Fruit fly (Drosophila melanogaster) whole organism, prepupa: ENCODE results near the gene CG18130.
A peak's percentile ranks its signal among the peaks of the same experiment; 100 is the strongest.

Experiments
- CG10631 ChIP-seq: fragments of 200-800 bp; sonication (Bioruptor generic); optimal IDR thresholded peaks from 2 replicates; lab custom pipeline; 2016; ENCODE audit warnings: missing biosample characterization, missing genetic modification characterization
- CG10669 ChIP-seq: fragments of 200-800 bp; sonication (Bioruptor generic); optimal IDR thresholded peaks from 3 replicates; lab custom pipeline; 2018; ENCODE audit warnings: missing biosample characterization, mild to moderate bottlenecking, missing genetic modification characterization, moderate library complexity
- CG11294 ChIP-seq: fragments of 200-800 bp; sonication (Bioruptor generic); IDR thresholded peaks from 2 replicates; pipeline ENCODE4 v1.3.6; 2022; ENCODE audit warnings: missing biosample characterization, missing genetic modification characterization
- CG11762 ChIP-seq: fragments of 200-800 bp; sonication (Bioruptor generic); optimal IDR thresholded peaks from 3 replicates; lab custom pipeline; 2016; ENCODE audit warnings: missing biosample characterization, missing genetic modification characterization; ENCODE audit not compliant: insufficient read depth
- CG11902 ChIP-seq: fragments of 200-800 bp; sonication (Bioruptor generic); optimal IDR thresholded peaks from 3 replicates; lab custom pipeline; 2016; ENCODE audit warnings: missing biosample characterization, missing genetic modification characterization
- CG15336 ChIP-seq: fragments of 200-800 bp; sonication (Bioruptor generic); IDR thresholded peaks from 2 replicates; pipeline ENCODE4 v1.3.6; 2022; ENCODE audit warnings: missing biosample characterization, missing genetic modification characterization
- CG1621 ChIP-seq: fragments of 200-800 bp; sonication (Bioruptor generic); optimal IDR thresholded peaks from 3 replicates; lab custom pipeline; 2018; ENCODE audit warnings: missing biosample characterization, mild to moderate bottlenecking, missing genetic modification characterization
- CG16779 ChIP-seq: fragments of 200-800 bp; sonication (Bioruptor generic); optimal IDR thresholded peaks from 3 replicates; lab custom pipeline; 2017; ENCODE audit warnings: missing biosample characterization, mild to moderate bottlenecking, missing genetic modification characterization
- CG3032 ChIP-seq: fragments of 200-800 bp; optimal IDR thresholded peaks from 2 replicates; lab custom pipeline; 2019; ENCODE audit warnings: missing biosample characterization, mild to moderate bottlenecking, missing genetic modification characterization, moderate library complexity
- CG31627 ChIP-seq: fragments of 200-800 bp; sonication (Bioruptor generic); optimal IDR thresholded peaks from 3 replicates; lab custom pipeline; 2016; ENCODE audit warnings: missing biosample characterization, missing genetic modification characterization
- CG32006 ChIP-seq: fragments of 200-800 bp; sonication (Bioruptor generic); optimal IDR thresholded peaks from 3 replicates; lab custom pipeline; 2017; ENCODE audit warnings: missing biosample characterization, mild to moderate bottlenecking, missing genetic modification characterization
- CG3919 ChIP-seq: fragments of 200-800 bp; sonication (Bioruptor generic); optimal IDR thresholded peaks from 3 replicates; lab custom pipeline; 2016; ENCODE audit warnings: missing biosample characterization, missing genetic modification characterization
- CG4318 ChIP-seq: fragments of 200-800 bp; sonication (Bioruptor generic); optimal IDR thresholded peaks from 3 replicates; lab custom pipeline; 2017; ENCODE audit warnings: missing biosample characterization, mild to moderate bottlenecking, missing genetic modification characterization
- CG6163 ChIP-seq: fragments of 200-800 bp; sonication (Bioruptor generic); IDR thresholded peaks from 3 replicates; pipeline ENCODE4 v1.3.6; 2022; ENCODE audit warnings: missing biosample characterization, missing genetic modification characterization
- CG6276 ChIP-seq: fragments of 200-800 bp; sonication (Bioruptor generic); optimal IDR thresholded peaks from 2 replicates; lab custom pipeline; 2017; ENCODE audit warnings: missing biosample characterization, mild to moderate bottlenecking, missing genetic modification characterization
- CG6792 ChIP-seq: fragments of 200-800 bp; sonication (Bioruptor generic); optimal IDR thresholded peaks from 3 replicates; lab custom pipeline; 2016; ENCODE audit warnings: missing biosample characterization, missing genetic modification characterization
- CG8119 ChIP-seq: fragments of 200-800 bp; sonication (Bioruptor generic); IDR thresholded peaks from 3 replicates; pipeline ENCODE4 v1.3.6; 2022; ENCODE audit warnings: missing biosample characterization, missing genetic modification characterization
- CG8632 ChIP-seq: fragments of 200-800 bp; sonication (Bioruptor generic); optimal IDR thresholded peaks from 3 replicates; lab custom pipeline; 2016; ENCODE audit warnings: missing biosample characterization, missing genetic modification characterization
- CG9139 ChIP-seq: fragments of 200-800 bp; sonication (Bioruptor generic); optimal IDR thresholded peaks from 3 replicates; lab custom pipeline; 2017; ENCODE audit warnings: missing biosample characterization, mild to moderate bottlenecking, missing genetic modification characterization
- Eip75B ChIP-seq: fragments of 200-800 bp; sonication (Bioruptor generic); optimal IDR thresholded peaks from 3 replicates; lab custom pipeline; 2016; ENCODE audit warnings: missing biosample characterization, missing genetic modification characterization
- Eip78C ChIP-seq: fragments of 200-800 bp; sonication (Bioruptor generic); peaks from one replicate; lab custom pipeline; 2016; ENCODE audit warnings: missing biosample characterization, missing genetic modification characterization
- Eip93F ChIP-seq: fragments of 200-800 bp; sonication (Bioruptor generic); optimal IDR thresholded peaks from 2 replicates; lab custom pipeline; 2016; ENCODE audit warnings: missing biosample characterization, mild to moderate bottlenecking, missing genetic modification characterization
- Ets96B ChIP-seq: fragments of 200-800 bp; optimal IDR thresholded peaks from 2 replicates; lab custom pipeline; 2019; ENCODE audit warnings: missing biosample characterization, mild to moderate bottlenecking, missing genetic modification characterization, moderate library complexity
- Gug ChIP-seq: fragments of 200-800 bp; sonication (Bioruptor generic); IDR thresholded peaks from 2 replicates; pipeline ENCODE4 v1.3.6; 2022; ENCODE audit warnings: missing biosample characterization, missing genetic modification characterization
- Hr39 ChIP-seq: fragments of 200-800 bp; sonication (Bioruptor generic); optimal IDR thresholded peaks from 2 replicates; lab custom pipeline; 2016; ENCODE audit warnings: missing biosample characterization, missing genetic modification characterization
- Hr4 ChIP-seq: fragments of 200-800 bp; sonication (Bioruptor generic); optimal IDR thresholded peaks from 3 replicates; lab custom pipeline; 2016; ENCODE audit warnings: missing biosample characterization, missing genetic modification characterization
- Lpt ChIP-seq: fragments of 200-800 bp; sonication (Bioruptor generic); optimal IDR thresholded peaks from 3 replicates; lab custom pipeline; 2016; ENCODE audit warnings: missing biosample characterization, missing genetic modification characterization
- OdsH ChIP-seq: fragments of 200-800 bp; sonication (Bioruptor generic); optimal IDR thresholded peaks from 3 replicates; lab custom pipeline; 2016; ENCODE audit warnings: missing biosample characterization, missing genetic modification characterization
- Sox102F ChIP-seq: fragments of 200-800 bp; sonication (Bioruptor generic); optimal IDR thresholded peaks from 2 replicates; lab custom pipeline; 2016; ENCODE audit warnings: missing biosample characterization, mild to moderate bottlenecking, missing genetic modification characterization
- Sox14 ChIP-seq: fragments of 200-800 bp; sonication (Bioruptor generic); optimal IDR thresholded peaks from 3 replicates; lab custom pipeline; 2016; ENCODE audit warnings: missing biosample characterization, missing genetic modification characterization
- Sox15 ChIP-seq: fragments of 200-800 bp; sonication (Bioruptor generic); optimal IDR thresholded peaks from 3 replicates; lab custom pipeline; 2016; ENCODE audit warnings: missing biosample characterization, missing genetic modification characterization
- achi ChIP-seq: fragments of 200-800 bp; sonication (Bioruptor generic); optimal IDR thresholded peaks from 3 replicates; lab custom pipeline; 2016; ENCODE audit warnings: missing biosample characterization, missing genetic modification characterization
- acj6 ChIP-seq: fragments of 200-800 bp; sonication (Bioruptor generic); optimal IDR thresholded peaks from 3 replicates; lab custom pipeline; 2016; ENCODE audit warnings: missing biosample characterization, missing genetic modification characterization
- cyc ChIP-seq: fragments of 200-800 bp; sonication (Bioruptor generic); optimal IDR thresholded peaks from 3 replicates; lab custom pipeline; 2016; ENCODE audit warnings: missing biosample characterization, missing genetic modification characterization
- dac ChIP-seq: fragments of 200-800 bp; sonication (Bioruptor generic); optimal IDR thresholded peaks from 2 replicates; lab custom pipeline; 2017; ENCODE audit warnings: missing biosample characterization, mild to moderate bottlenecking, missing genetic modification characterization
- dsx ChIP-seq: fragments of 200-800 bp; optimal IDR thresholded peaks from 3 replicates; lab custom pipeline; 2019; ENCODE audit warnings: missing biosample characterization, mild to moderate bottlenecking, missing genetic modification characterization, moderate library complexity; ENCODE audit not compliant: poor library complexity, severe bottlenecking
- esn ChIP-seq: fragments of 200-800 bp; sonication (Bioruptor generic); optimal IDR thresholded peaks from 2 replicates; lab custom pipeline; 2016; ENCODE audit warnings: missing biosample characterization, mild to moderate bottlenecking, missing genetic modification characterization, moderate library complexity
- fd59A ChIP-seq: fragments of 200-800 bp; sonication (Bioruptor generic); optimal IDR thresholded peaks from 2 replicates; lab custom pipeline; 2017; ENCODE audit warnings: missing biosample characterization, mild to moderate bottlenecking, missing genetic modification characterization, missing genetic modification reagents
- fd85E ChIP-seq: fragments of 200-800 bp; sonication (Bioruptor generic); optimal IDR thresholded peaks from 3 replicates; lab custom pipeline; 2016; ENCODE audit warnings: missing biosample characterization, missing genetic modification characterization
- fkh ChIP-seq: fragments of 200-800 bp; sonication (Bioruptor generic); optimal IDR thresholded peaks from 3 replicates; lab custom pipeline; 2017; ENCODE audit warnings: missing biosample characterization, mild to moderate bottlenecking, missing genetic modification characterization, moderate library complexity
- lz ChIP-seq: fragments of 200-800 bp; sonication (Bioruptor generic); optimal IDR thresholded peaks from 3 replicates; lab custom pipeline; 2016; ENCODE audit warnings: missing biosample characterization, missing genetic modification characterization
- net ChIP-seq: fragments of 200-800 bp; sonication (Bioruptor generic); optimal IDR thresholded peaks from 3 replicates; lab custom pipeline; 2016; ENCODE audit warnings: missing biosample characterization, missing genetic modification characterization
- pdm3 ChIP-seq: fragments of 200-800 bp; sonication (Bioruptor generic); optimal IDR thresholded peaks from 3 replicates; lab custom pipeline; 2016; ENCODE audit warnings: missing biosample characterization, missing genetic modification characterization
- salr ChIP-seq, 2 experiments: fragments of 200-800 bp; sonication (Bioruptor generic); optimal IDR thresholded peaks; 3 replicates each; lab custom pipeline; 2016 to 2018; ENCODE audit warnings: missing biosample characterization in 2 of 2, missing genetic modification characterization in 2 of 2, mild to moderate bottlenecking in 1 of 2
- spab ChIP-seq: fragments of 200-800 bp; sonication (Bioruptor generic); optimal IDR thresholded peaks from 2 replicates; lab custom pipeline; 2017; ENCODE audit warnings: missing biosample characterization, mild to moderate bottlenecking, missing genetic modification characterization, missing genetic modification reagents
- ss ChIP-seq, 2 experiments: fragments of 200-800 bp; sonication (Bioruptor generic); optimal IDR thresholded peaks; 2 replicates in 1 of 2; 3 replicates in 1 of 2; lab custom pipeline; 2017 to 2018; ENCODE audit warnings: mild to moderate bottlenecking in 2 of 2, missing biosample characterization in 2 of 2, missing genetic modification characterization in 2 of 2, moderate library complexity in 1 of 2
- topi ChIP-seq: fragments of 200-800 bp; sonication (Bioruptor generic); optimal IDR thresholded peaks from 3 replicates; lab custom pipeline; 2016; ENCODE audit warnings: missing biosample characterization, missing genetic modification characterization
- vri ChIP-seq: fragments of 200-800 bp; sonication (Bioruptor generic); optimal IDR thresholded peaks from 3 replicates; lab custom pipeline; 2016; ENCODE audit warnings: missing biosample characterization, mild to moderate bottlenecking, missing genetic modification characterization

CG18130 gene

DNA sequence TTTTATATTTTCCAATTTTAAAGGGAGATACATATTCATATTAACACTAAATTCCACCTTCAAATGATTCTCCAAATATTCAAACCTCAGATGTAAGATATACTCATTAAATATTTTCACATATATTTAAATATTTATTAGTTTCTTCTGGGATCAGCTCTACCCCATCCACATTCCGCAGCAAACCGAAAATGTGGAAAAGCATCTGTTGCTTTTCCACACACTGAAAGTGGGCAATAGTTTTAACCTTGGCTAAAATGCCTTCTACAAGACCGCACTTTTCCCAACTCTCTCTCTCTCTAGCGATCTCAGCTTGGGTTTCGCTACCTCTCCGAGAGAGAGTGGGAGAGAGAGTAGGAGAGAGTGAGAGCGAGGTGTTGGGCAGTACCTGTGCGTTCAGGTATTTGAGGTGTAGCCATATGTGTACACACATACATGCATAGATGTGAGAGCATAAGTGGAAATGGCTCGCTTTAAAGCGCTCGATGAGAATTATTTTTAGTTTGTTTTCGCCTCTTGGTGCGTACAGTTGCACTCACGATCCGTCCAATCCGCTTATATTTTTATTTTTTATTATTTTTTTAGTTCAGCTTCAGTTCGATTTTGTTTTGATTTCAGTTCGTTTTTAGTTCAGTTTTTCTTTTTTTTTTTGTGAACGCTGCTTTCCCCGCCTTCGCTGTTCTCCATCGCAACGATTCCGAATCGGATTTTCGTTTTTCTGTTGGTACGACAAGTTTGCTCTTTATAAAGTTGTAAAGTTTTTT is 14.3 kb upstream of the CG18130 start, which contains the start of gene CG1806 (continued):
- peak; percentile 41 for TF ChIP-seq Lpt (GFP tag; lab: Kevin White, UChicago)
- peak; percentile 59 for TF ChIP-seq CG16779 (tag; lab: Kevin White, UChicago)
- peak; percentile 6 for TF ChIP-seq pdm3
- TF ChIP-seq Gug, result no peak
- TF ChIP-seq vri, result peak; percentile 51
- peak; percentile 26 for TF ChIP-seq esn
- TF ChIP-seq cyc, result no peak
- TF ChIP-seq Sox102F (GFP tag; lab: Kevin White, UChicago), result peak; percentile 48
- no peak for TF ChIP-seq OdsH (GFP tag; lab: Kevin White, UChicago)
- peak; percentile 68 for TF ChIP-seq CG6276 (GFP tag; lab: Kevin White, UChicago)
- no peak for TF ChIP-seq Hr4 (GFP tag; lab: Kevin White, UChicago)
- TF ChIP-seq Eip75B (GFP tag; lab: Kevin White, UChicago), result peak; percentile 36

DNA sequence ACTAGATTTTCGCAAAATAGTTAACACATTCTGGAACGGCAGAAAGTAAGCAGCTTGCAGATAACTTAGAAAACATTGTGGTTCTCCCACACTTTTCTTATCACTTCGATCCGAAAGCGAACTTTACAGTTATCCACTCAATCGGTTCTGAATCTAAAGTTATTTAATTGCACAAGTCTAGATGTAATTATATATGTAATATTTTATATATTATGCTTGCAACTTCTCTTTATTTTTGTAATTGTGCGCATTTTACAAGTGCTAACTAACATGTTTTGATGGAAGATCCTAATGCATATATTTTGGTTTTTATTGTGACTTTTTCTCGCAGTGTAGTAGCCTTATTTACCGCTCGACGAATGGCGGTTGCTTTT is 11.8 kb upstream of the CG18130 start:
- TF ChIP-seq fkh (GFP tag; lab: Kevin White, UChicago) (no peak), CG1621 (tag; lab: Kevin White, UChicago) (no peak), CG6276 (GFP tag; lab: Kevin White, UChicago) (peak; percentile 75), Ets96B (peak; percentile 46), ss (GFP tag; optimal IDR thresholded peaks at IDR 0.05; lab: Kevin White, UChicago) (peak; percentile 55 to 56), CG3032 (tag; lab: Kevin White, UChicago) (peak; percentile 62), CG4318 (GFP tag; lab: Kevin White, UChicago) (peak; percentile 76), fd59A (GFP tag; lab: Kevin White, UChicago) (peak; percentile 73), dsx (GFP tag; lab: Kevin White, UChicago) (peak; percentile 36), CG16779 (tag; lab: Kevin White, UChicago) (peak; percentile 52), Sox14 (GFP tag; lab: Kevin White, UChicago) (no peak), CG8632 (GFP tag; lab: Kevin White, UChicago) (peak; percentile 74), dac (GFP tag; lab: Kevin White, UChicago) (peak; percentile 46), Hr39 (peak; percentile 31), Eip78C (GFP tag; lab: Kevin White, UChicago) (peak; percentile 88), CG31627 (GFP tag; lab: Kevin White, UChicago) (peak; percentile 51), net (GFP tag; lab: Kevin White, UChicago) (peak; percentile 75), CG3919 (GFP tag; lab: Kevin White, UChicago) (peak; percentile 56), CG9139 (GFP tag; lab: Kevin White, UChicago) (peak; percentile 26), acj6 (GFP tag; lab: Kevin White, UChicago) (peak; percentile 53), CG10669 (GFP tag; lab: Kevin White, UChicago) (peak; percentile 71), CG6792 (peak; percentile 70), fd85E (GFP tag; lab: Kevin White, UChicago) (no peak), salr (GFP tag; optimal IDR thresholded peaks at IDR 0.05; lab: Kevin White, UChicago) (peak; percentile 32 to 84), CG32006 (GFP tag; lab: Kevin White, UChicago) (peak; percentile 90), CG11294 (GFP tag; lab: Robert Waterston, UW) (peak; percentile 49; the same call in 1 of the 2 replicates), Eip93F (GFP tag; lab: Kevin White, UChicago) (no peak), CG8119 (GFP tag; lab: Robert Waterston, UW) (no peak; the same call in 1 of the 3 replicates), CG11902 (peak; percentile 54), CG6163 (GFP tag; lab: Robert Waterston, UW) (peak; percentile 67; the same call in 2 of the 3 replicates), topi (GFP tag; lab: Kevin White, UChicago) (peak; percentile 1), CG11762 (peak; percentile 74), CG10631 (peak; percentile 69), Hr4 (GFP tag; lab: Kevin White, UChicago) (no peak), Sox15 (GFP tag; lab: Kevin White, UChicago) (peak; percentile 76), lz (GFP tag; lab: Kevin White, UChicago) (peak; percentile 16), vri (no peak), Gug (peak; percentile 38; the same call in 1 of the 2 replicates), achi (GFP tag; lab: Kevin White, UChicago) (peak; percentile 53), spab (peak; percentile 75), Sox102F (GFP tag; lab: Kevin White, UChicago) (no peak), CG15336 (peak; percentile 6; the same call in 1 of the 2 replicates)
